Fruit fly (Drosophila melanogaster) whole organism, embryonic: ENCODE measurements around the gene Kat60.

Experiments used
- Aef1 ChIP-seq: fragments of 200-800 bp; sonication (Bioruptor generic); IDR thresholded peaks from 3 replicates; pipeline ENCODE4 v1.3.6; 2022; ENCODE audit warnings: missing biosample characterization, missing genetic modification characterization
- B-H2 ChIP-seq: fragments of 200-800 bp; sonication (Bioruptor generic); optimal IDR thresholded peaks from 2 replicates; lab custom pipeline; 2018; ENCODE audit warnings: missing biosample characterization, mild to moderate bottlenecking, missing genetic modification characterization
- Bdp1 ChIP-seq: fragments of 200-800 bp; sonication (Bioruptor generic); optimal IDR thresholded peaks from 3 replicates; lab custom pipeline; 2016; ENCODE audit warnings: missing biosample characterization, missing genetic modification characterization
- CG11085 ChIP-seq: fragments of 200-800 bp; sonication (Bioruptor generic); IDR thresholded peaks from 2 replicates; pipeline ENCODE4 v1.3.6; 2022; ENCODE audit warnings: missing biosample characterization, missing genetic modification characterization
- CG11504 ChIP-seq: fragments of 200-800 bp; sonication (Bioruptor generic); optimal IDR thresholded peaks from 3 replicates; lab custom pipeline; 2019; ENCODE audit warnings: missing biosample characterization, mild to moderate bottlenecking, missing genetic modification characterization, moderate library complexity
- CG12219 ChIP-seq: fragments of 200-800 bp; sonication (Bioruptor generic); optimal IDR thresholded peaks from 3 replicates; lab custom pipeline; 2018; ENCODE audit warnings: missing biosample characterization, mild to moderate bottlenecking, missing genetic modification characterization
- CG14965 ChIP-seq: fragments of 200-800 bp; sonication (Bioruptor generic); optimal IDR thresholded peaks from 2 replicates; lab custom pipeline; 2016; ENCODE audit warnings: missing biosample characterization, missing genetic modification characterization, borderline replicate concordance
- CG1529 ChIP-seq: fragments of 200-800 bp; sonication (Bioruptor generic); optimal IDR thresholded peaks from 3 replicates; lab custom pipeline; 2018; ENCODE audit warnings: missing biosample characterization, missing genetic modification characterization
- CG15514 ChIP-seq: fragments of 200-800 bp; sonication (Bioruptor generic); optimal IDR thresholded peaks from 3 replicates; lab custom pipeline; 2017; ENCODE audit warnings: missing biosample characterization, missing genetic modification characterization, mild to moderate bottlenecking, moderate library complexity, missing genetic modification reagents
- CG1647 ChIP-seq: fragments of 200-800 bp; sonication (Bioruptor generic); optimal IDR thresholded peaks from 3 replicates; lab custom pipeline; 2016; ENCODE audit warnings: missing biosample characterization, missing genetic modification characterization
- CG18011 ChIP-seq: fragments of 200-800 bp; sonication (Bioruptor generic); optimal IDR thresholded peaks from 2 replicates; lab custom pipeline; 2017; ENCODE audit warnings: missing biosample characterization, missing genetic modification characterization, mild to moderate bottlenecking, moderate library complexity, missing genotype
- CG30431 ChIP-seq: fragments of 200-800 bp; sonication (Bioruptor generic); optimal IDR thresholded peaks from 2 replicates; lab custom pipeline; 2017; ENCODE audit warnings: missing biosample characterization, missing genetic modification characterization
- CG3065 ChIP-seq: fragments of 200-800 bp; sonication (Bioruptor generic); optimal IDR thresholded peaks from 2 replicates; lab custom pipeline; 2016; ENCODE audit warnings: missing biosample characterization, missing genetic modification characterization
- CG3281 ChIP-seq: fragments of 200-800 bp; sonication (Bioruptor generic); optimal IDR thresholded peaks from 3 replicates; lab custom pipeline; 2017; ENCODE audit warnings: missing biosample characterization, mild to moderate bottlenecking, missing genetic modification characterization
- CG4328 ChIP-seq: fragments of 200-800 bp; sonication (Bioruptor generic); optimal IDR thresholded peaks from 3 replicates; lab custom pipeline; 2017; ENCODE audit warnings: missing biosample characterization, missing genetic modification reagents, missing genetic modification characterization
- CG5180 ChIP-seq: fragments of 200-800 bp; sonication (Bioruptor generic); optimal IDR thresholded peaks from 3 replicates; lab custom pipeline; 2017; ENCODE audit warnings: missing biosample characterization, missing genetic modification characterization, mild to moderate bottlenecking, moderate library complexity, missing genetic modification reagents
- CG6254 ChIP-seq: fragments of 200-800 bp; sonication (Bioruptor generic); optimal IDR thresholded peaks from 3 replicates; lab custom pipeline; 2017; ENCODE audit warnings: mild to moderate bottlenecking, missing biosample characterization, missing genetic modification reagents, missing genetic modification characterization
- CG7372 ChIP-seq: fragments of 200-800 bp; sonication (Bioruptor generic); IDR thresholded peaks from 2 replicates; pipeline ENCODE4 v1.3.6; 2022; ENCODE audit warnings: missing biosample characterization, missing genetic modification characterization
- CG7987 ChIP-seq: fragments of 200-800 bp; sonication (Bioruptor generic); optimal IDR thresholded peaks from 2 replicates; lab custom pipeline; 2018; ENCODE audit warnings: missing biosample characterization, mild to moderate bottlenecking, missing genetic modification characterization, moderate library complexity
- CG8281 ChIP-seq: fragments of 200-800 bp; sonication (Bioruptor generic); optimal IDR thresholded peaks from 2 replicates; lab custom pipeline; 2018; ENCODE audit warnings: missing biosample characterization, mild to moderate bottlenecking, missing genetic modification characterization, moderate library complexity
- CG9727 ChIP-seq: fragments of 200-800 bp; sonication (Bioruptor generic); optimal IDR thresholded peaks from 3 replicates; lab custom pipeline; 2017; ENCODE audit warnings: missing biosample characterization, mild to moderate bottlenecking, missing genetic modification characterization
- CG9876 ChIP-seq: fragments of 200-800 bp; sonication (Bioruptor generic); optimal IDR thresholded peaks from 2 replicates; lab custom pipeline; 2016; ENCODE audit warnings: missing biosample characterization, missing genetic modification characterization
- Dad ChIP-seq: fragments of 200-800 bp; sonication (Bioruptor generic); optimal IDR thresholded peaks from 3 replicates; lab custom pipeline; 2016; ENCODE audit warnings: missing biosample characterization, missing genetic modification characterization
- Dref ChIP-seq: fragments of 200-800 bp; sonication (Bioruptor generic); IDR thresholded peaks from 2 replicates; pipeline ENCODE4 v1.3.6; 2022; ENCODE audit warnings: missing biosample characterization, missing genetic modification characterization
- E2f2 ChIP-seq: fragments of 200-800 bp; sonication (Bioruptor generic); IDR thresholded peaks from 2 replicates; pipeline ENCODE4 v1.3.6; 2022; ENCODE audit warnings: missing biosample characterization, missing genetic modification characterization
- Elba2 ChIP-seq: fragments of 200-800 bp; sonication (Bioruptor generic); optimal IDR thresholded peaks from 3 replicates; lab custom pipeline; 2016; ENCODE audit warnings: missing biosample characterization, missing genetic modification characterization
- Gsc ChIP-seq: fragments of 200-800 bp; sonication (Bioruptor generic); IDR thresholded peaks from 2 replicates; pipeline ENCODE4 v1.3.6; 2022; ENCODE audit warnings: missing biosample characterization, missing genetic modification characterization
- HHEX ChIP-seq: fragments of 200-800 bp; sonication (Bioruptor generic); optimal IDR thresholded peaks from 3 replicates; lab custom pipeline; 2017; ENCODE audit warnings: missing biosample characterization, mild to moderate bottlenecking, missing genetic modification characterization, missing genetic modification reagents
- Hey ChIP-seq: fragments of 200-800 bp; sonication (Bioruptor generic); optimal IDR thresholded peaks from 3 replicates; lab custom pipeline; 2018; ENCODE audit warnings: missing biosample characterization, mild to moderate bottlenecking, missing genetic modification characterization
- Hmr ChIP-seq: fragments of 200-800 bp; sonication (Bioruptor generic); optimal IDR thresholded peaks from 3 replicates; lab custom pipeline; 2017; ENCODE audit warnings: mild to moderate bottlenecking, missing biosample characterization, missing genetic modification reagents, missing genetic modification characterization
- Hr39 ChIP-seq: fragments of >200 bp; optimal IDR thresholded peaks from 2 replicates; lab custom pipeline; 2017
- Nf-YC ChIP-seq: fragments of 200-800 bp; optimal IDR thresholded peaks from 3 replicates; lab custom pipeline; 2019; ENCODE audit warnings: missing biosample characterization, mild to moderate bottlenecking, missing genetic modification characterization, moderate library complexity
- Rx ChIP-seq: fragments of 200-800 bp; sonication (Bioruptor generic); IDR thresholded peaks from 2 replicates; pipeline ENCODE4 v1.3.6; 2022; ENCODE audit warnings: missing biosample characterization, missing genetic modification characterization
- Sox100B ChIP-seq: fragments of 200-800 bp; sonication (Bioruptor generic); optimal IDR thresholded peaks from 3 replicates; lab custom pipeline; 2018; ENCODE audit warnings: missing biosample characterization, mild to moderate bottlenecking, missing genetic modification characterization
- ash1 ChIP-seq: fragments of 200-800 bp; sonication (Bioruptor generic); optimal IDR thresholded peaks from 2 replicates; lab custom pipeline; 2018; ENCODE audit warnings: missing biosample characterization, mild to moderate bottlenecking, missing genetic modification characterization
- bigmax ChIP-seq: fragments of 200-800 bp; sonication (Bioruptor generic); optimal IDR thresholded peaks from 2 replicates; lab custom pipeline; 2018; ENCODE audit warnings: missing biosample characterization, mild to moderate bottlenecking, missing genetic modification characterization
- bowl ChIP-seq: fragments of 200-800 bp; sonication (Bioruptor generic); IDR thresholded peaks from 2 replicates; pipeline ENCODE4 v1.3.6; 2022; ENCODE audit warnings: missing biosample characterization, missing genetic modification characterization
- fru ChIP-seq: fragments of >200 bp; optimal IDR thresholded peaks from 2 replicates; lab custom pipeline; 2017
- gce ChIP-seq: fragments of 200-800 bp; sonication (Bioruptor generic); IDR thresholded peaks from 3 replicates; pipeline ENCODE4 v1.3.6; 2022; ENCODE audit warnings: missing biosample characterization, missing genetic modification characterization
- gfzf ChIP-seq: fragments of 200-800 bp; sonication (Bioruptor generic); optimal IDR thresholded peaks from 2 replicates; lab custom pipeline; 2016; ENCODE audit warnings: missing biosample characterization, mild to moderate bottlenecking, missing genetic modification characterization, moderate library complexity
- gro ChIP-seq: fragments of 200-800 bp; sonication (Bioruptor generic); optimal IDR thresholded peaks from 2 replicates; lab custom pipeline; 2016; ENCODE audit warnings: missing biosample characterization, missing genetic modification characterization
- gt ChIP-seq: fragments of 200-800 bp; sonication (Bioruptor generic); IDR thresholded peaks from 2 replicates; pipeline ENCODE4 v1.3.6; 2022; ENCODE audit warnings: missing biosample characterization, missing genetic modification characterization
- mld ChIP-seq: fragments of 200-800 bp; sonication (Bioruptor generic); IDR thresholded peaks from 3 replicates; pipeline ENCODE4 v1.3.6; 2022; ENCODE audit warnings: missing biosample characterization, missing genetic modification characterization; ENCODE audit not compliant: partially characterized antibody
- nerfin-1 ChIP-seq: fragments of 200-800 bp; sonication (Bioruptor generic); optimal IDR thresholded peaks from 3 replicates; lab custom pipeline; 2019; ENCODE audit warnings: missing biosample characterization, mild to moderate bottlenecking, missing genetic modification characterization, moderate library complexity
- rib ChIP-seq: fragments of 200-800 bp; sonication (Bioruptor generic); IDR thresholded peaks from 2 replicates; pipeline ENCODE4 v1.3.6; 2022; ENCODE audit warnings: missing biosample characterization, missing genetic modification characterization
- sima ChIP-seq: fragments of 200-800 bp; sonication (Bioruptor generic); optimal IDR thresholded peaks from 2 replicates; lab custom pipeline; 2016; ENCODE audit warnings: missing biosample characterization, missing genetic modification characterization
- slou ChIP-seq: fragments of 200-800 bp; sonication (Bioruptor generic); optimal IDR thresholded peaks from 3 replicates; lab custom pipeline; 2016; ENCODE audit warnings: missing biosample characterization, missing genetic modification characterization
- sqz ChIP-seq: fragments of 200-800 bp; sonication (Bioruptor generic); optimal IDR thresholded peaks from 3 replicates; lab custom pipeline; 2018; ENCODE audit warnings: missing biosample characterization, mild to moderate bottlenecking, missing genetic modification characterization
- vnd ChIP-seq: fragments of 200-800 bp; sonication (Bioruptor generic); IDR thresholded peaks from 3 replicates; pipeline ENCODE4 v1.3.6; 2022; ENCODE audit warnings: missing biosample characterization, missing genetic modification characterization; ENCODE audit not compliant: partially characterized antibody
- wor ChIP-seq: fragments of 200-800 bp; sonication (Bioruptor generic); IDR thresholded peaks from 2 replicates; pipeline ENCODE4 v1.3.6; 2022; ENCODE audit warnings: missing biosample characterization, missing genetic modification characterization

Gene Kat60

dm6 chr3R:5211901-5212758 is 19.9 kb downstream of the Kat60 start (continued):
- TF ChIP-seq mld (GFP tag; lab: Robert Waterston, UW) (no peak), vnd (GFP tag; lab: Robert Waterston, UW) (no peak), nerfin-1 (tag; lab: Kevin White, UChicago) (peak; percentile 96), CG15514 (no peak), CG9727 (GFP tag; lab: Kevin White, UChicago) (peak; percentile 96), CG7372 (GFP tag; lab: Robert Waterston, UW) (no peak), gro (GFP tag; lab: Kevin White, UChicago) (no peak), Gsc (GFP tag; lab: Robert Waterston, UW) (peak; percentile 56; the same call in 1 of the 2 replicates), HHEX (GFP tag; lab: Kevin White, UChicago) (peak; percentile 24), Dref (GFP tag; lab: Robert Waterston, UW) (no peak), CG11504 (tag; lab: Kevin White, UChicago) (peak; percentile 73), Aef1 (no peak), CG1647 (GFP tag; lab: Kevin White, UChicago) (peak; percentile 51), gfzf (GFP tag; lab: Kevin White, UChicago) (no peak), wor (no peak), bigmax (GFP tag; lab: Kevin White, UChicago) (no peak), CG9876 (GFP tag; lab: Kevin White, UChicago) (peak; percentile 6), bowl (GFP tag; lab: Robert Waterston, UW) (no peak), sima (no peak), CG18011 (GFP tag; lab: Kevin White, UChicago) (no peak), Rx (GFP tag; lab: Robert Waterston, UW) (peak; percentile 52; the same call in 1 of the 2 replicates), CG3281 (GFP tag; lab: Kevin White, UChicago) (no peak), CG7987 (GFP tag; lab: Kevin White, UChicago) (peak; percentile 23), CG30431 (GFP tag; lab: Kevin White, UChicago) (peak; percentile 80), slou (GFP tag; lab: Kevin White, UChicago) (no peak), CG14965 (GFP tag; lab: Kevin White, UChicago) (peak; percentile 41), CG1529 (GFP tag; lab: Kevin White, UChicago) (peak; percentile 70), CG12219 (GFP tag; lab: Kevin White, UChicago) (peak; percentile 68), B-H2 (GFP tag; lab: Kevin White, UChicago) (no peak), CG6254 (GFP tag; lab: Kevin White, UChicago) (peak; percentile 78), gce (GFP tag; lab: Robert Waterston, UW) (no peak), CG3065 (GFP tag; lab: Kevin White, UChicago) (peak; percentile 58), Nf-YC (tag; lab: Kevin White, UChicago) (no peak), Sox100B (GFP tag; lab: Kevin White, UChicago) (peak; percentile 56), CG11085 (GFP tag; lab: Robert Waterston, UW) (no peak), fru (lab: Kevin White, UChicago) (no peak), sqz (GFP tag; lab: Kevin White, UChicago) (peak; percentile 61), CG8281 (peak; percentile 24), Hr39 (lab: Kevin White, UChicago) (no peak), Hey (tag; lab: Kevin White, UChicago) (no peak), Elba2 (GFP tag; lab: Kevin White, UChicago) (peak; percentile 90), rib (no peak), CG4328 (peak; percentile 25), Dad (peak; percentile 43), CG5180 (GFP tag; lab: Kevin White, UChicago) (peak; percentile 36), E2f2 (GFP tag; lab: Robert Waterston, UW) (peak; percentile 15; the same call in 1 of the 2 replicates), Bdp1 (GFP tag; lab: Kevin White, UChicago) (peak; percentile 75), Hmr (GFP tag; lab: Kevin White, UChicago) (no peak), gt (peak; percentile 51; the same call in 1 of the 2 replicates), ash1 (no peak)
